Worm (Caenorhabditis elegans): ENCODE data around the gene Y57E12AL.2.

- TF ChIP-seq blmp-1 (tag; optimal IDR thresholded peaks at IDR 0.05) = peak; percentile 82
- no peak for TF ChIP-seq nhr-11 (tag; optimal IDR thresholded peaks at IDR 0.05)
- no peak for TF ChIP-seq C34B4.2 (tag; optimal IDR thresholded peaks at IDR 0.05)
- no peak for TF ChIP-seq hlh-4 (tag; optimal IDR thresholded peaks at IDR 0.05)
- TF ChIP-seq lin-15B (tag; optimal IDR thresholded peaks at IDR 0.05) = no peak
- TF ChIP-seq lsy-2 (tag; optimal IDR thresholded peaks at IDR 0.05) = no peak
- no peak for TF ChIP-seq egl-27 (tag; optimal IDR thresholded peaks at IDR 0.05)
- no peak for TF ChIP-seq fos-1 (tag; optimal IDR thresholded peaks at IDR 0.05)
- no peak for TF ChIP-seq lin-35 (GFP tag; optimal IDR thresholded peaks at IDR 0.05)
- TF ChIP-seq elt-3 (tag; optimal IDR thresholded peaks at IDR 0.05) = no peak
- no peak for TF ChIP-seq nhr-12 (tag; optimal IDR thresholded peaks at IDR 0.05)
- no peak for TF ChIP-seq mdl-1 (tag; optimal IDR thresholded peaks at IDR 0.05)
- no peak for TF ChIP-seq vab-15 (tag; optimal IDR thresholded peaks at IDR 0.05)
These were observed 11.0 kb downstream of the Y57E12AL.2 start for ce11 chrV:7068861-7069260.

Measured in whole organism, L1 larva.